Worm (Caenorhabditis elegans) whole organism, L4 larva: ENCODE measurements around the gene W10C4.1.

ENCODE experiments used
- ceh-82 ChIP-seq: sonication (generic microtip); optimal IDR thresholded peaks from 2 replicates; lab custom pipeline; 2017; ENCODE audit warnings: missing biosample characterization, missing genetic modification characterization
- daf-12 ChIP-seq: fragments of 150-350 bp; optimal IDR thresholded peaks from 2 replicates; lab custom pipeline; 2014; ENCODE audit warnings: missing biosample characterization, missing genetic modification reagents, missing genetic modification characterization
- fos-1 ChIP-seq: fragments of 150-350 bp; optimal IDR thresholded peaks from 2 replicates; lab custom pipeline; 2014; ENCODE audit warnings: missing biosample characterization, missing genetic modification characterization
- skn-1 ChIP-seq: fragments of 150-350 bp; optimal IDR thresholded peaks from 2 replicates; lab custom pipeline; 2014; ENCODE audit warnings: missing biosample characterization, missing genetic modification characterization

DNA sequence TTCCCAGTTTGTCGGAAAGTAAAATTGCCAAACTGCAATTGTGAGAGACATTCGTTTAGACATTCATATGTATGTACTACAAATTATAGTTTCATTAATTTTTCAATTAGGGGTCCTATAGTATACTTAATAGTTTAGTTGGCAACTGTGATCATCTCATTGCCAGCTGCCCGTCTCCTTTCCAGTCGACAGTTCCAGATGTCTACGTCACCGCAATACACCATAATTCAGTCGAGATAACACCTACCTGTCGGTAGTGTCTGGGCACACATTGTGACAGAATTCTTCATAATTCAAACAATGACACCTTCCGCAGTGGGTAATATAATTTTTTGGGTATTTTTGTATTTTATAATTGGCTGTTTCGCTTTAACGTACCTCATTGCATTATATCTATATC is 33.4 kb downstream of the W10C4.1 start, which contains the start of gene F40G9.19:
- TF ChIP-seq fos-1 (tag; lab: Kevin White, UChicago) (no peak), skn-1 (tag; lab: Kevin White, UChicago) (no peak), ceh-82 (tag; lab: Kevin White, UChicago) (no peak), daf-12 (tag; lab: Kevin White, UChicago) (no peak)
